Worm (Caenorhabditis elegans) whole organism, L1 larva: Measurements from ENCODE around the gene K08F9.1.
A peak's percentile ranks its signal among the peaks of the same experiment; 100 is the strongest.

Experiments
- C34B4.2 ChIP-seq: sonication (generic microtip); optimal IDR thresholded peaks from 2 replicates; lab custom pipeline; 2017; ENCODE audit warnings: mild to moderate bottlenecking, missing genetic modification characterization, missing compliant biosample characterization
- F16B12.6 ChIP-seq: fragments of 150-350 bp; optimal IDR thresholded peaks from 2 replicates; lab custom pipeline; 2014; ENCODE audit warnings: missing biosample characterization, missing genetic modification characterization
- Y116A8C.19 ChIP-seq: sonication (generic microtip); optimal IDR thresholded peaks from 2 replicates; lab custom pipeline; 2016; ENCODE audit warnings: missing compliant biosample characterization, missing genetic modification characterization, borderline replicate concordance
- ama-1 ChIP-seq: fragments of 150-350 bp; optimal IDR thresholded peaks from 2 replicates; lab custom pipeline; 2014
- blmp-1 ChIP-seq: fragments of 150-350 bp; optimal IDR thresholded peaks from 2 replicates; lab custom pipeline; 2014; ENCODE audit warnings: missing biosample characterization, missing genetic modification characterization
- ceh-8 ChIP-seq: fragments of 200-800 bp; sonication (Bioruptor generic); optimal IDR thresholded peaks from 2 replicates; lab custom pipeline; 2018; ENCODE audit warnings: mild to moderate bottlenecking, missing genetic modification characterization, moderate library complexity, missing compliant biosample characterization
- ceh-82 ChIP-seq, 3 experiments: fragments of 150-350 bp in 1 of 3; sonication (generic microtip) in 2 of 3; optimal IDR thresholded peaks; 2 replicates each; lab custom pipeline; 2014 to 2017; ENCODE audit warnings: missing biosample characterization in 3 of 3, missing genetic modification characterization in 3 of 3
- ceh-88 ChIP-seq: fragments of 200-800 bp; sonication (Bioruptor generic); IDR thresholded peaks from 2 replicates; pipeline ENCODE4 v1.3.6; 2022; ENCODE audit warnings: missing genetic modification characterization, missing compliant biosample characterization
- ceh-90 ChIP-seq: sonication (generic microtip); optimal IDR thresholded peaks from 2 replicates; lab custom pipeline; 2016; ENCODE audit warnings: missing genetic modification characterization, missing compliant biosample characterization
- ces-1 ChIP-seq: fragments of 150-350 bp; optimal IDR thresholded peaks from 2 replicates; lab custom pipeline; 2014; ENCODE audit warnings: missing biosample characterization, missing genetic modification reagents, missing genetic modification characterization
- efl-1 ChIP-seq, 4 experiments: fragments of 150-350 bp; optimal IDR thresholded peaks in 3 of 4; peaks in 1 of 4; 1 replicate in 1 of 4; 2 replicates in 3 of 4; lab custom pipeline; 2014; ENCODE audit warnings: missing biosample characterization in 2 of 4, missing genetic modification characterization in 2 of 4, missing genetic modification reagents in 2 of 4
- efl-3 ChIP-seq: fragments of 200-800 bp; sonication (Bioruptor generic); optimal IDR thresholded peaks from 2 replicates; lab custom pipeline; 2018; ENCODE audit warnings: mild to moderate bottlenecking, missing genetic modification characterization, missing compliant biosample characterization
- egl-13 ChIP-seq: sonication (generic microtip); optimal IDR thresholded peaks from 2 replicates; lab custom pipeline; 2016; ENCODE audit warnings: missing genotype, missing genetic modification reagents, missing genetic modification characterization, missing compliant biosample characterization
- elt-2 ChIP-seq: sonication (generic microtip); optimal IDR thresholded peaks from 2 replicates; lab custom pipeline; 2016; ENCODE audit warnings: missing genetic modification characterization, mild to moderate bottlenecking, inconsistent platforms, missing compliant biosample characterization, missing genetic modification reagents
- ets-5 ChIP-seq: fragments of 200-800 bp; sonication (Bioruptor generic); IDR thresholded peaks from 2 replicates; pipeline ENCODE4 v1.3.6; 2022; ENCODE audit warnings: missing genetic modification characterization, missing compliant biosample characterization
- fkh-10 ChIP-seq: sonication (generic microtip); optimal IDR thresholded peaks from 2 replicates; lab custom pipeline; 2017; ENCODE audit warnings: missing biosample characterization, missing genetic modification reagents, missing genetic modification characterization
- hlh-4 ChIP-seq: sonication (generic microtip); optimal IDR thresholded peaks from 2 replicates; lab custom pipeline; 2016; ENCODE audit warnings: mild to moderate bottlenecking, missing genetic modification characterization, missing compliant biosample characterization
- lin-13 ChIP-seq: fragments of 150-350 bp; optimal IDR thresholded peaks from 2 replicates; lab custom pipeline; 2014; ENCODE audit warnings: missing biosample characterization, missing genetic modification reagents, missing genetic modification characterization
- lin-14 ChIP-seq: fragments of 200-800 bp; sonication (Bioruptor generic); optimal IDR thresholded peaks from 2 replicates; lab custom pipeline; 2018; ENCODE audit warnings: mild to moderate bottlenecking, missing genetic modification characterization, moderate library complexity, missing compliant biosample characterization
- lin-35 ChIP-seq, 2 experiments: fragments of 150-350 bp; optimal IDR thresholded peaks; 2 replicates each; lab custom pipeline; 2014; ENCODE audit warnings: missing biosample characterization in 2 of 2, missing genetic modification characterization in 2 of 2, missing genetic modification reagents in 2 of 2
- lin-39 ChIP-seq: fragments of 150-350 bp; optimal IDR thresholded peaks from 2 replicates; lab custom pipeline; 2014; ENCODE audit warnings: missing biosample characterization, missing genetic modification reagents, missing genetic modification characterization
- lir-3 ChIP-seq: sonication (generic microtip); optimal IDR thresholded peaks from 2 replicates; lab custom pipeline; 2016; ENCODE audit warnings: mild to moderate bottlenecking, missing genetic modification characterization, moderate library complexity, missing compliant biosample characterization; ENCODE audit not compliant: poor library complexity
- nhr-11 ChIP-seq: fragments of 150-350 bp; optimal IDR thresholded peaks from 2 replicates; lab custom pipeline; 2014; ENCODE audit warnings: missing biosample characterization, missing genetic modification characterization
- nhr-47 ChIP-seq: sonication (generic microtip); optimal IDR thresholded peaks from 2 replicates; lab custom pipeline; 2016; ENCODE audit warnings: mild to moderate bottlenecking, missing genetic modification characterization, moderate library complexity, missing compliant biosample characterization
- nhr-76 ChIP-seq: sonication (generic microtip); optimal IDR thresholded peaks from 2 replicates; lab custom pipeline; 2017; ENCODE audit warnings: missing biosample characterization, missing genetic modification characterization
- nhr-77 ChIP-seq: fragments of 150-350 bp; optimal IDR thresholded peaks from 2 replicates; lab custom pipeline; 2014; ENCODE audit warnings: missing biosample characterization, missing genetic modification characterization
- skn-1 ChIP-seq: fragments of 150-350 bp; optimal IDR thresholded peaks from 2 replicates; lab custom pipeline; 2014; ENCODE audit warnings: missing biosample characterization, missing genetic modification characterization
- snpc-4 ChIP-seq: fragments of 150-350 bp; optimal IDR thresholded peaks from 2 replicates; lab custom pipeline; 2014; ENCODE audit warnings: missing biosample characterization, missing genetic modification characterization
- sox-4 ChIP-seq: sonication (generic microtip); optimal IDR thresholded peaks from 2 replicates; lab custom pipeline; 2016; ENCODE audit warnings: missing genetic modification characterization, missing compliant biosample characterization
- sptf-1 ChIP-seq: fragments of 150-350 bp; optimal IDR thresholded peaks from 2 replicates; lab custom pipeline; 2014; ENCODE audit warnings: missing biosample characterization, missing genetic modification characterization
- sup-37 ChIP-seq: fragments of 200-800 bp; sonication (Bioruptor generic); optimal IDR thresholded peaks from 2 replicates; lab custom pipeline; 2018; ENCODE audit warnings: mild to moderate bottlenecking, missing genetic modification characterization, missing compliant biosample characterization
- swsn-7 ChIP-seq: sonication (generic microtip); optimal IDR thresholded peaks from 2 replicates; lab custom pipeline; 2016; ENCODE audit warnings: missing genetic modification characterization, missing compliant biosample characterization
- tbx-2 ChIP-seq: sonication (generic microtip); optimal IDR thresholded peaks from 2 replicates; lab custom pipeline; 2016; ENCODE audit warnings: missing genetic modification characterization, missing compliant biosample characterization
- tlp-1 ChIP-seq: fragments of 150-350 bp; optimal IDR thresholded peaks from 2 replicates; lab custom pipeline; 2014; ENCODE audit warnings: missing biosample characterization, missing genetic modification characterization
- unc-130 ChIP-seq: fragments of 150-350 bp; optimal IDR thresholded peaks from 2 replicates; lab custom pipeline; 2017; ENCODE audit warnings: missing biosample characterization, missing genetic modification characterization, inconsistent platforms
- unc-98 ChIP-seq: fragments of 200-800 bp; sonication (Bioruptor generic); IDR thresholded peaks from 2 replicates; pipeline ENCODE4 v1.3.6; 2022; ENCODE audit warnings: missing genetic modification characterization, missing compliant biosample characterization
- xbp-1 ChIP-seq: sonication (generic microtip); optimal IDR thresholded peaks from 2 replicates; lab custom pipeline; 2016; ENCODE audit warnings: missing genetic modification characterization, missing compliant biosample characterization
- zag-1 ChIP-seq: fragments of 150-350 bp; optimal IDR thresholded peaks from 2 replicates; lab custom pipeline; 2014; ENCODE audit warnings: missing biosample characterization, missing genetic modification characterization
- zip-4 ChIP-seq: fragments of 200-800 bp; sonication (Bioruptor generic); optimal IDR thresholded peaks from 2 replicates; lab custom pipeline; 2018; ENCODE audit warnings: mild to moderate bottlenecking, missing genetic modification characterization, moderate library complexity, missing compliant biosample characterization
- ztf-11 ChIP-seq, 2 experiments: sonication (generic microtip); optimal IDR thresholded peaks; 2 replicates each; lab custom pipeline; 2016 to 2017; ENCODE audit warnings: missing genetic modification characterization in 2 of 2, missing biosample characterization in 1 of 2, missing compliant biosample characterization in 1 of 2

K08F9.1 gene

DNA sequence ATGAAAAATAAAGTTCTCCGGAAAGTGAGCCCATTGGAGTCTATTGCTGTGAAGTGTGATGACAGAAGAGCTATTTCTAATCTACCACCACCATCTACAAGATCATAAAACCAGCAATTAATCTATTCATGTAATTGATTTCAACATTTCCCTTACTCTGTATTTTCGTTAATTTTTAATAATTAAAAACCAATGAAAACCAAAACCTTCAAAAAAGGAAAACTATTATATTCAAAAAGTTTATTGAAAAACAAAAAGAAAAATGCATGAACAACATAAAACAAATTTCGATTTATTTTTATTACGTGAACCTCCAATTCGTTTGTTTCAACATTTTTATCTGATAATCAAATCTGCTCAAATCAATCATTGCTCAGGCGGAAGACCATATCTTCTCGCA, 43.7 kb downstream of the K08F9.1 start, which contains the start of gene C01G10.1 (continued):
- TF ChIP-seq elt-2 (tag; lab: Kevin White, UChicago) (no peak), lin-39 (tag; lab: Kevin White, UChicago) (no peak), sup-37 (GFP tag; lab: Kevin White, UChicago) (no peak), ets-5 (GFP tag; lab: Robert Waterston, UW) (no peak)

DNA sequence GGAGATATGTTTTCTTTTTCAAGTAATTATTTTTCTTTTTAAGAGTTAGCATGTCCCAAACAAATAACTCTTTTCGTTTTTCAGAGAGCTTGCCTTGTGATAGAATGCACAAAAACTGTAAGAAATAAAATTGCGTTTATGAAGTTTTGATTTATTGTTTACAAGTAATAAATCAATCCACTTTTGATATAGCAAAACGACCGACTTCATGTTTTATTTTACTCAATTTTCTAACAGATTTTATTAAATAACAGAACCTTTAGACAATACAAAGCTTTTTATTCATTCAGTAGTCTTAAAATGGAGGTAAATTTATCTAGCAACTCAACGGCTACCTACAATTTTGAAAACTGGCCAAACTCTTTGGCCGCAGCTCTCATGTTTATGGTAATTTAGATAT, 48.4 kb downstream of the K08F9.1 start, which contains the start of gene srx-78:
srx-78 (plus strand) TSS at position 301 of the 400 bp plus-strand sequence.
- TF ChIP-seq unc-98 (no peak), unc-130 (tag; lab: Kevin White, UChicago) (no peak), zag-1 (tag; lab: Kevin White, UChicago) (no peak), hlh-4 (no peak)

DNA sequence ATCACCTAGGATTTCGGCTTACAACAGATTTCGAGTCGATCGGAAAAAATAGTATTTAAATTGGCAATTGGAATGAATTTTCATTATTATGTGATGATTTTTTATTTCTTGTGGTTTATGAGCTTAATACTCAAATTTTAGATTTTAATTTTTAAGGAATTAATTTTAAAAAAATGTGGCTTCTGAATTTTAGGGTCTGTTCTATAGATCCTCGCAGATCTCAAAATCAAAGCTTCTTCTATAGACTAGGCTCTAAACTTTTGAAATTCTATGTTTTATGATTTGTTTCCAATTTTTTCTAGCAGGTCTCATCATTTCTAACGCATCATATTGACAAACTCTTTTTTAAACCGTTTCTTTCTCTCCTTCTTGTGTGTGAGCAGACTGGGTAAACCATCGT, 50.5 kb downstream of the K08F9.1 start, which contains the start of gene txt-12:
txt-12 (plus strand) TSS at position 301 of the 400 bp plus-strand sequence.
- TF ChIP-seq nhr-11 (tag; lab: Kevin White, UChicago) (no peak), nhr-77 (peak; percentile 14)

DNA sequence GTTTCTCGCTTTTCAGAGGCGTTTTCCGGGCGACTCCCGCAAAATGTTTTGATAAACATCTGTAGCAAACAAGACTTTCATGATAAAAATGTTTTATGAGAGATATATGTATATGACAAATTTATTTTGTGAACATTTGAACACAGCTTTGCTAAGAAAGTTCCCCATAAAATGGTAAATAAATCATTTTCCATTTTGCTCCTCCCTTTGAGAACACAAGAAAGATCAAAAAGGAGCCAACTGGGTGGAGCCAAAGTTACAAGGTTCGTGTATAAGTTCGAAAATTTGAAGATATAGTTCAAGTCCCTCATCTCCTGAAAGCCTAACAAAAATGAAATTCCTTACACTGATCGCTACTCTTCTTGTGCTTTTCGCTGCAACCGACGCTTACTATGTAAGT, 52.7 kb downstream of the K08F9.1 start, which contains the start of gene C01G10.17:
C01G10.17 (plus strand) TSS at position 301 of the 400 bp plus-strand sequence.
- TF ChIP-seq ceh-8 (GFP tag; lab: Kevin White, UChicago): no peak
- no peak for TF ChIP-seq tlp-1 (tag; lab: Kevin White, UChicago)
- TF ChIP-seq zip-4 (GFP tag; lab: Kevin White, UChicago): no peak
- no peak for TF ChIP-seq ztf-11 (tag; optimal IDR thresholded peaks at IDR 0.05; lab: Kevin White, UChicago)
- no peak for TF ChIP-seq efl-3
- no peak for TF ChIP-seq ces-1
- TF ChIP-seq egl-13 (tag; lab: Kevin White, UChicago): no peak
- no peak for TF ChIP-seq sox-4
- TF ChIP-seq lin-13: no peak

DNA sequence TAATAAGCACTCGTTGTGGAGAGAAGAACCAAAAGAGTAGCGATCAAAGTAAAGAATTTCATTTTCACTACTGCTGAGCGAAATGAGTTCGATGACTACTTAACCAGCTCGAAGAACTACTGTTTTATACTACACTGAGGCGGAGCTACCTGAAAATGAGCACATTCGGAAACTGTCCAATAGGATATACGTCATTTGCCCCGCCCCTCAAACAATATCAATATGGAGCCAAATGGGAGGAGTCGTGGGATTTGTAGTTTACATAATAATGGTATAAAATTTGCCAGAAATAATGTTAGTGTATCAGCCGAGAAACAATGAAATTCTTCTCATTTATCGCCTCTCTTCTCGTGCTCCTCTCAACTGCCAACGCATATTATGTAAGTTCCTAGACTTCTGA, 53.7 kb downstream of the K08F9.1 start, which contains the start of the genes C01G10.5 and C01G10.4:
C01G10.5 (minus strand) TSS at position 101 of the 400 bp plus-strand sequence.
C01G10.4 (plus strand) TSS at position 303 of the 400 bp plus-strand sequence.
- TF ChIP-seq C34B4.2 (tag; lab: Kevin White, UChicago) (no peak), efl-1 (optimal IDR thresholded peaks at IDR 0.05; lab: Kevin White, UChicago) (no peak), efl-1 (GFP tag; optimal IDR thresholded peaks at IDR 0.05 in 1 of 2; lab: Kevin White, UChicago) (peak in 1 of 2 experiments; percentile 13)

DNA sequence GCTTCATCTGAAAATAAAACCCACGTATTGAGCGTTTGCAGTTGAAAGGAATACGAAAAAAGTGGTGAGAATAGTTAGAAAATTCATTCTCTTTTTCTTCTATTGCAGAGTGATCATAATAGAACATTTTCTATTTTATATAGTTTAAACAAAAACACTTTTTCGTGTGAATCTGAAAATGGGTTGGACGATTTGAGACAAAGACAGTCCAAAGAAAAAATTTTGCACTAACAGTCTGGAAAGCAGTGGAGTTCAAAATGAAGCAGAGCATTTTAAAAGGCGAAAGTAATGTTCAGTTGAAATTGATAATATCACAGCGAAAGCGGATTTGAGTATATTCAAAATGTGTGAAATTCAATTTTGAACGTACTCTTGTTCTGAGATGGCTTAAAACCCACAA, 54.6 kb downstream of the K08F9.1 start, which contains the start of gene C01G10.18:
C01G10.18 (minus strand) TSS at position 101 of the 400 bp plus-strand sequence.
- TF ChIP-seq swsn-7 (tag; lab: Kevin White, UChicago): no peak
- TF ChIP-seq efl-3: no peak
- TF ChIP-seq ama-1: no peak
- TF ChIP-seq ceh-88: no peak
- no peak for TF ChIP-seq F16B12.6 (tag; lab: Kevin White, UChicago)
- no peak for TF ChIP-seq unc-130 (tag; lab: Kevin White, UChicago)
- no peak for TF ChIP-seq lin-39 (tag; lab: Kevin White, UChicago)
- no peak for TF ChIP-seq ceh-82 (tag; optimal IDR thresholded peaks at IDR 0.05; lab: Kevin White, UChicago)
- TF ChIP-seq nhr-76 (tag; lab: Kevin White, UChicago): no peak
- TF ChIP-seq blmp-1 (tag; lab: Kevin White, UChicago): no peak
- no peak for TF ChIP-seq lir-3 (tag; lab: Kevin White, UChicago)
- no peak for TF ChIP-seq ceh-90
- no peak for TF ChIP-seq ets-5 (GFP tag; lab: Robert Waterston, UW)

DNA sequence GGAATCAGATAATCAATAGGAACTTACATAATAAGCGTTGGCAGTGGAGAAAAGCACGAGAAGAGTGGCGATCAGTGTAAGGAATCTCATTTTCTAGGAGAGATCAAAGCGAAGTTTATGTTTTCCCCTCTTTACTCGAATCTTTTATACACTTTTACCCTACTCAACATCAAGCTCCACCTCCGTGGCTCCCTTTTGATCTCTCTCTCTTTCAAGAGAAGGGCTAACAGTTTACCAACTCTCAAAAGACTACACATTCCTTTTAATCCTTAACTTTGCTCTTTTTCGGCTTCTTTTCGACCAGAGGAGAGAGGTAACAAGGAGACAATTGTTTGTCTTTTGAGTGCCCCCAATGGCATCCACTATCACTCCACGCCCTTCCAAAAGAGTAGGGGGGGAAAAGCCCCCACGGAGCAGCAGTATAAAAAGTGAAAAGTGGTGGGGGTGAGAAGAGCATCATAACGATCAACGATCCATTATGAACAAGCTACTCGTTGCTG, 55.9 kb downstream of the K08F9.1 start, which contains the start of the genes C01G10.15 and C01G10.6:
C01G10.15 (minus strand) TSS at position 101 of the 500 bp plus-strand sequence.
C01G10.6 (plus strand) TSS at position 450 of the 500 bp plus-strand sequence.
- TF ChIP-seq efl-1 (optimal IDR thresholded peaks at IDR 0.05; lab: Kevin White, UChicago) (no peak), efl-1 (GFP tag; optimal IDR thresholded peaks at IDR 0.05 in 1 of 2; lab: Kevin White, UChicago) (no peak), snpc-4 (tag; lab: Kevin White, UChicago) (no peak), lin-35 (GFP tag; optimal IDR thresholded peaks at IDR 0.05; lab: Kevin White, UChicago) (no peak), xbp-1 (tag; lab: Kevin White, UChicago) (no peak), ceh-88 (no peak), skn-1 (tag; lab: Kevin White, UChicago) (no peak), elt-2 (tag; lab: Kevin White, UChicago) (no peak), fkh-10 (GFP tag; lab: Kevin White, UChicago) (no peak), nhr-47 (tag; lab: Kevin White, UChicago) (no peak), Y116A8C.19 (no peak), tlp-1 (tag; lab: Kevin White, UChicago) (no peak), zag-1 (tag; lab: Kevin White, UChicago) (no peak), sptf-1 (tag; lab: Kevin White, UChicago) (no peak), tbx-2 (tag; lab: Kevin White, UChicago) (peak; percentile 29), lin-14 (GFP tag; lab: Kevin White, UChicago) (peak; percentile 39)
